Worm (Caenorhabditis elegans): ENCODE measurements around the gene igdb-3.

igdb-3 gene

DNA sequence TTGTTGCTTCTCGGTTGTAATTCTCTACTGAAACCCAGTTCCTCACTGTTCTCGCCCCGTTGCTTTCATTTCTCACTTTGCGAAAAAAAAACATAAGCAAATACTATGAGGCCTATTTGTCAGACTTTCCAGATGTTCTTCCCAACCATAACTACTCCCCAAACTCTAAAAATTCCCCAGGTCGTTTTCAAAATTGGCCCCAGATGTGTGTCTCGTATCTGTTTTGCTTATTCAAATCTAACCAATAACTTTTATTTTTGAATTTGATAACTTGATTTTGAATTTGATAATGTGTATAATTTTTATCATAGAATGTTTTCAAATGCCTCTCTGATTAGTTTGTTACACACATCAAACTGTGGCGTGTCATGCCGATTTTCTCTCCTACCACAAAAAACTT is 22.5 kb downstream of the igdb-3 start:
- no peak for TF ChIP-seq snpc-4 (tag; optimal IDR thresholded peaks at IDR 0.05)
- no peak for TF ChIP-seq lsy-12 (tag; optimal IDR thresholded peaks at IDR 0.05)
- no peak for TF ChIP-seq nhr-67 (tag; optimal IDR thresholded peaks at IDR 0.05)
- no peak for TF ChIP-seq ztf-4 (tag; optimal IDR thresholded peaks at IDR 0.05)
- no peak for TF ChIP-seq tbx-2 (tag; optimal IDR thresholded peaks at IDR 0.05)
- TF ChIP-seq mml-1 (tag; optimal IDR thresholded peaks at IDR 0.05): no peak
- TF ChIP-seq ZK546.5 (tag; optimal IDR thresholded peaks at IDR 0.05): no peak
- TF ChIP-seq egl-27 (tag; optimal IDR thresholded peaks at IDR 0.05): no peak
- no peak for TF ChIP-seq ama-1 (optimal IDR thresholded peaks at IDR 0.05)
- no peak for TF ChIP-seq nhr-28 (tag; optimal IDR thresholded peaks at IDR 0.05)
- TF ChIP-seq hmg-11 (tag; optimal IDR thresholded peaks at IDR 0.05): no peak
- no peak for TF ChIP-seq egl-5 (tag; optimal IDR thresholded peaks at IDR 0.05)
- TF ChIP-seq nhr-43 (tag; optimal IDR thresholded peaks at IDR 0.05; ENCODE audit: poor library complexity, severe bottlenecking): no peak
- no peak for TF ChIP-seq unc-62 (GFP tag; optimal IDR thresholded peaks at IDR 0.05)
- TF ChIP-seq nhr-77 (tag; optimal IDR thresholded peaks at IDR 0.05): no peak
- no peak for TF ChIP-seq aly-2 (tag; optimal IDR thresholded peaks at IDR 0.05)
- TF ChIP-seq skn-1 (tag; optimal IDR thresholded peaks at IDR 0.05): no peak
- TF ChIP-seq R02D3.7 (tag; optimal IDR thresholded peaks at IDR 0.05): no peak
- no peak for TF ChIP-seq ztf-11 (tag; optimal IDR thresholded peaks at IDR 0.05)

DNA sequence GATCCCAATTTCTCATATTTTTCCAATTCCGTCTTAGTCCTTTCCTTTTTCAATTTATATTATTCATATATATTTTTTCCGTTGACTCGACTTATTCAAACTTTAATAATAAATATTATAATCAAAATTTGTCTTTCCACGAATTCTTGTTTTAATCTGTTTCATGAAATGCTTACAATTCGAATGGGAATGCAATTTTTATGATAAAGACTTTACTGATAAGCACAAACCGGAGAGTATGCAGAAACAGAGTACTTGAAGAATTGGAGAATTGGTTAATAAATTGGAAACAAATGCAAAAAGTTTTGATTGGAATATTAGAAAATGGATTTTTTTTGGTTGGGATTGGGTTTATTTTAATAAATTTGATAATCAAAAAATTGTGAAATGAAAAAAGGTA is 23.0 kb downstream of the igdb-3 start:
- TF ChIP-seq sea-2 (GFP tag; optimal IDR thresholded peaks at IDR 0.05) (no peak), unc-39 (tag; optimal IDR thresholded peaks at IDR 0.05) (no peak), elt-3 (tag; optimal IDR thresholded peaks at IDR 0.05) (no peak), R02D3.7 (tag; optimal IDR thresholded peaks at IDR 0.05) (no peak), elt-2 (tag; optimal IDR thresholded peaks at IDR 0.05) (peak; percentile 74), pqm-1 (tag; optimal IDR thresholded peaks at IDR 0.05) (peak; percentile 33), jun-1 (tag; optimal IDR thresholded peaks at IDR 0.05) (no peak), pha-4 (tag; optimal IDR thresholded peaks at IDR 0.05) (peak; percentile 17), nhr-25 (tag; optimal IDR thresholded peaks at IDR 0.05) (no peak), lin-39 (tag; optimal IDR thresholded peaks at IDR 0.05) (no peak)

DNA sequence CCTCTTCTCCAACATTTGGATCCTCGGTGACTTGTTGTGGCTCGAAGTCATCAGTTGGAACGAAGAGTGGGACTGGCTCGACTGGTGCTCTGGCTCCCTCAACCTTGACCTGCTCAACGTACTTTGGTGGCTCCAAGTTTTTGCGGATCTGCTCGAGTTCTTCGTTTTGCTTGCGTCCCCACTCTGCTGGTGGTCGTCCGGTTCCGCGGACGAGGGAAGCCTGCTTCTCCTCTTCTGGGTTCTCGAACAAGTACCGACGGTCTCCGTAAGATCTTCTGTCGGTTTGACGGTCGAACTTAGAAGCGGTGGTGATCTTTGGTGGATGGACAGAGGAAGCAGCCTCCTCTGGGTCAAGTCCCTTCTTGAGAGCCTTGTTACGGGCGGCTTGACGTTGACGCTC is 23.4 kb downstream of the igdb-3 start:
- no peak for TF ChIP-seq R02D3.7 (tag; optimal IDR thresholded peaks at IDR 0.05)
- TF ChIP-seq elt-3 (tag; optimal IDR thresholded peaks at IDR 0.05): no peak
- TF ChIP-seq lsy-12 (tag; optimal IDR thresholded peaks at IDR 0.05): no peak
- TF ChIP-seq egl-5 (tag; optimal IDR thresholded peaks at IDR 0.05): no peak
- TF ChIP-seq skn-1 (tag; optimal IDR thresholded peaks at IDR 0.05): no peak
- no peak for TF ChIP-seq nhr-12 (tag; optimal IDR thresholded peaks at IDR 0.05)
- no peak for TF ChIP-seq nhr-76 (tag; optimal IDR thresholded peaks at IDR 0.05)
- no peak for TF ChIP-seq jun-1 (tag; optimal IDR thresholded peaks at IDR 0.05)

DNA sequence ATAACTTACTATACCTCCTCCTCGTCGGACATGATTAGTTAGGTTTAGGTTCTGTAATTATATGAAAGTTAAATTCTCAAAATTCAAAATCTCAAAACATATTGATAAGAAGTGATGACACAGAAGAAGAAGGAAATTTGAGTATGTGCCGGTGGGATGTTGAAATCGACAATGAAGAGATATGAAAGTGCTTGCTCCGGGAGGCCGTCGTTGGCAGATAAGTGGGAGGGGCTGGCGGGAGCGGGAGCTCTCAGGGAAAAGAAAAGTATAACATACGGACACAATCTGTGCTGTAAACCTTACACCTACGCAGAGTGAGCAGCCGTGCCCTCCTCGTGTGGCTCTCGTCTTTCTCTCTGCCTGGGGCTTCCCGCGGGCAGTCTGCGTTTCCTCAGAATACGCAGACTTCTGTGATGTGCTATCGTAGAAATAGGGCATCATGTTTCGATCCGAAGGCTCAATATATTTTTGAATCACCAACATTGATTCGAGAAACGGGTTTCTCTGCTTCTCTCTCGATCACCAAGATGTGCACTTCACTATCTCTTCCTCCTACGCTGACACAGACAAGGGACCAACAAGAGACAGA is 25.0 kb downstream of the igdb-3 start, which contains the start of gene mup-2:
mup-2 (minus strand) TSS at position 51 of the 589 bp plus-strand sequence.
- no peak for TF ChIP-seq nhr-12 (tag; optimal IDR thresholded peaks at IDR 0.05)
- TF ChIP-seq nhr-237 (tag; optimal IDR thresholded peaks at IDR 0.05): no peak
- TF ChIP-seq ZK546.5 (tag; optimal IDR thresholded peaks at IDR 0.05): no peak
- TF ChIP-seq egl-5 (tag; optimal IDR thresholded peaks at IDR 0.05): no peak
- TF ChIP-seq nhr-28 (tag; optimal IDR thresholded peaks at IDR 0.05): no peak
- TF ChIP-seq nfya-1 (tag; optimal IDR thresholded peaks at IDR 0.05; ENCODE audit: insufficient read depth): peak; percentile 15
- no peak for TF ChIP-seq mml-1 (tag; optimal IDR thresholded peaks at IDR 0.05)
- TF ChIP-seq nhr-25 (tag; optimal IDR thresholded peaks at IDR 0.05): no peak
- TF ChIP-seq lin-39 (tag; optimal IDR thresholded peaks at IDR 0.05): peak; percentile 33
- TF ChIP-seq elt-1 (tag; optimal IDR thresholded peaks at IDR 0.05): no peak
- TF ChIP-seq fkh-2 (tag; optimal IDR thresholded peaks at IDR 0.05): no peak
- TF ChIP-seq ceh-28 (tag; optimal IDR thresholded peaks at IDR 0.05): no peak
- no peak for TF ChIP-seq elt-3 (tag; optimal IDR thresholded peaks at IDR 0.05)
- no peak for TF ChIP-seq egl-27 (tag; optimal IDR thresholded peaks at IDR 0.05)
- TF ChIP-seq unc-62 (GFP tag; optimal IDR thresholded peaks at IDR 0.05): no peak

DNA sequence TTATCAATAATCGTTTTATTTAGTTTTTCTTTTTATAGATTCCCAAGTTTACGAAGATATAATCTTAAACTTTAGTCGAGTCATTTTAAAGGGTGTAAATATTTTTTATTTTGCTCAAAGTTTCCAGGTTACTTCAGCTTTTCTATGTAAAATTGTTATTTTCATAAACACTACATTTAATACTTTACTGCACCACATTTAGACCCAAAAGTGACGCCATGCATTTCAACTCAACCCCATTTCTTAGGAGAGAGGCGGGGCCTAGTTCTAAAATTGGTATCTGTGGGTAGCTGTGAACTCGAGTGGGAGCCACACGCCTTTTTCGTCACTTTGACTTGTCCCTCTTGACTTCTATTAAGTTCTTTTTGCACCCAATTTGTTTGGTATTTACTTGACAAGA is 27.3 kb downstream of the igdb-3 start, which contains the start of gene T22E5.1:
T22E5.1 (plus strand) TSS at position 301 of the 400 bp plus-strand sequence.
- TF ChIP-seq sea-2 (GFP tag; optimal IDR thresholded peaks at IDR 0.05) (no peak), mml-1 (tag; optimal IDR thresholded peaks at IDR 0.05) (no peak), daf-12 (tag; optimal IDR thresholded peaks at IDR 0.05) (no peak), fkh-2 (tag; optimal IDR thresholded peaks at IDR 0.05) (no peak), eor-1 (tag; optimal IDR thresholded peaks at IDR 0.05) (no peak), jun-1 (tag; optimal IDR thresholded peaks at IDR 0.05) (no peak), unc-39 (tag; optimal IDR thresholded peaks at IDR 0.05) (no peak)

Data from whole organism, L3 larva.